Worm (Caenorhabditis elegans): Measurements from ENCODE around the gene K07B1.4.

The K07B1.4 gene

DNA sequence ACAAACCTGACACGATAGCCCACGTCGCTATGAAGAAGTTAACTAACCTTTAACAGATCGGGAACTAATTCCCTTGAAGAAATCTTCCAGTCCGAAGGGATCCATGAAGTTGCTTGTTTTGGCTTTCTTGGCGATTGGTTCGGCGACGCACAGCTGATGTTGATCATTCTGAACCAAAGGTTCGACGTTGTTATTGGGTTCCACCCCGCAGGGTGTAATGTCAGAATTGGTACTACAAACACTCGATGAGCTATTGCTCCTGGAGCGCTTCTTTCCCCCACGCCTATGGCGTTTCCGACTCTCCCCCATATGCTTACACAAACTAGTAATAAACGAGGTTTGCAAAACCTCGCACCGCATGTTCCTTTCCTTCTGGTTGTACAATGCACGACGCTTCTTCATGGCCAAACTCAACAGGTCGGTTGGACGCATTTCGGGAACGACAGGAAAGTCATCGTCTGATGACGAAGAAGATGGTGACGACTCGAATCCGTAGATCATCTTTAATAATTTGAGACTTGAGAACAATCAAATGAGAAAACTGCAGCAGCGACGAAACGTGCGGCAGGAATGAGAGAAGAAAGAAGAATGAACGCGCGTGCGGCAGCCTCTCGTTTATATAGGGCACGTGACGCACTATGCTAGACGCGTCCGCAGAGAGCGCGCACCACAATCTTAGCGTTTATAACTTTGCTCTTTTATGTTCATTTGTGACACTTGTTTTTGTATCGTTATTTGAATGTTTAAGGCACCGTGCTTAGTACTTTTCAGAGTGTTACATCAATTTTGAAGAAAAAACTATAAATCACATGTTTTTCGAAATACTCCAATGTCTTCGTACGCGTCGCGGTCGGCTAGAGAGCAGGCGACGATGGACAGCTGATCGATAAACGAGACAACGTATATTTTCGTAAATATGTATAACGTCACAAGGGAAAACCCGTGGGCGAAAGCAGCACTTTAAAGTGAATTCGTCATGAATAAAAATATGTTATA lies 15.2 kb downstream of the K07B1.4 start, which contains the start of gene tos-1 (continued):
- peak; percentile 91 for TF ChIP-seq lin-13 (GFP tag; optimal IDR thresholded peaks at IDR 0.05)
- peak; percentile 28 for TF ChIP-seq zip-2 (tag; optimal IDR thresholded peaks at IDR 0.05)
- peak; percentile 96 for TF ChIP-seq nhr-42 (GFP tag; IDR thresholded peaks at IDR 0.05)
- TF ChIP-seq mdl-1 (tag; optimal IDR thresholded peaks at IDR 0.05), result peak; percentile 99
- no peak for TF ChIP-seq skn-1 (tag; optimal IDR thresholded peaks at IDR 0.05)
- peak; percentile 85 for TF ChIP-seq spr-3 (GFP tag; optimal IDR thresholded peaks at IDR 0.05)
- TF ChIP-seq gei-8 (GFP tag; optimal IDR thresholded peaks at IDR 0.05), result peak; percentile 95
- peak; percentile 77; the same call in 1 of the 2 replicates for TF ChIP-seq set-16 (GFP tag; IDR thresholded peaks at IDR 0.05)
- peak; percentile 36; the same call in 1 of the 2 replicates for TF ChIP-seq lim-7 (GFP tag; IDR thresholded peaks at IDR 0.05)
- TF ChIP-seq D1046.2 (GFP tag; IDR thresholded peaks at IDR 0.05), result peak; percentile 90; the same call in 1 of the 2 replicates
- TF ChIP-seq tag-97 (GFP tag; IDR thresholded peaks at IDR 0.05), result no peak
- peak; percentile 60; the same call in 1 of the 2 replicates for TF ChIP-seq dmd-9 (GFP tag; IDR thresholded peaks at IDR 0.05)
- peak; percentile 87 for TF ChIP-seq daf-19 (GFP tag; conservative IDR thresholded peaks at IDR 0.05)
- TF ChIP-seq dmd-6 (GFP tag; IDR thresholded peaks at IDR 0.05), result peak; percentile 99
- TF ChIP-seq zfp-2 (tag; optimal IDR thresholded peaks at IDR 0.05), result peak; percentile 88
- peak; percentile 97 for TF ChIP-seq nhr-102 (tag; optimal IDR thresholded peaks at IDR 0.05)
- TF ChIP-seq lin-1 (GFP tag; IDR thresholded peaks at IDR 0.05), result peak; percentile 74
- peak; percentile 91 for TF ChIP-seq lin-29 (GFP tag; IDR thresholded peaks at IDR 0.05)
- no peak for TF ChIP-seq F26F4.8 (GFP tag; conservative IDR thresholded peaks at IDR 0.05)
- TF ChIP-seq cey-2 (tag; optimal IDR thresholded peaks at IDR 0.05; ENCODE audit: borderline replicate concordance, insufficient read depth), result peak; percentile 43
- peak; percentile 84 for TF ChIP-seq ceh-28 (tag; optimal IDR thresholded peaks at IDR 0.05)
- peak; percentile 92 to 96 for TF ChIP-seq hif-1 (tag; optimal IDR thresholded peaks at IDR 0.05)
- TF ChIP-seq nhr-6 (tag; optimal IDR thresholded peaks at IDR 0.05), result peak; percentile 95
- no peak for TF ChIP-seq egl-43 (GFP tag; IDR thresholded peaks at IDR 0.05)
- peak; percentile 100 for TF ChIP-seq ceh-20 (GFP tag; IDR thresholded peaks at IDR 0.05)
- TF ChIP-seq nhr-76 (tag; optimal IDR thresholded peaks at IDR 0.05), result peak; percentile 65
- TF ChIP-seq ceh-62 (tag; optimal IDR thresholded peaks at IDR 0.05), result no peak
- peak; percentile 46 for TF ChIP-seq lin-39 (tag; optimal IDR thresholded peaks at IDR 0.05)
- TF ChIP-seq ceh-44 (GFP tag; IDR thresholded peaks at IDR 0.05), result no peak
- peak; percentile 98 for TF ChIP-seq mdt-29 (GFP tag; IDR thresholded peaks at IDR 0.05)
- peak; percentile 98 for TF ChIP-seq fkh-10 (GFP tag; optimal IDR thresholded peaks at IDR 0.05)
- peak; percentile 84 for TF ChIP-seq Y75B8A.6 (GFP tag; IDR thresholded peaks at IDR 0.05)
- no peak for TF ChIP-seq ceh-82 (tag; optimal IDR thresholded peaks at IDR 0.05)
- peak; percentile 77; the same call in 1 of the 2 replicates for TF ChIP-seq mxl-2 (GFP tag; conservative IDR thresholded peaks at IDR 0.05)
- no peak for TF ChIP-seq daf-12 (tag; optimal IDR thresholded peaks at IDR 0.05)
- TF ChIP-seq Y105C5A.15 (GFP tag; IDR thresholded peaks at IDR 0.05), result no peak
- TF ChIP-seq F37D6.2 (tag; optimal IDR thresholded peaks at IDR 0.05), result peak; percentile 95
- peak; percentile 80 for TF ChIP-seq ztf-7 (tag; optimal IDR thresholded peaks at IDR 0.05)
- TF ChIP-seq mep-1 (tag; optimal IDR thresholded peaks at IDR 0.05), result peak; percentile 98
- TF ChIP-seq nhr-28 (tag; optimal IDR thresholded peaks at IDR 0.05), result peak; percentile 97
- TF ChIP-seq nhr-77 (tag; optimal IDR thresholded peaks at IDR 0.05), result peak; percentile 96
- peak; percentile 48 to 90; a peak in 1 of 4 replicates for TF ChIP-seq madf-5 (GFP tag; IDR thresholded peaks at IDR 0.05)
- peak; percentile 85 for TF ChIP-seq ces-1 (GFP tag; optimal IDR thresholded peaks at IDR 0.05)
- peak; percentile 78 for TF ChIP-seq mes-2 (tag; optimal IDR thresholded peaks at IDR 0.05; ENCODE audit: poor library complexity, severe bottlenecking)
- TF ChIP-seq Y48G9A.11 (GFP tag; IDR thresholded peaks at IDR 0.05), result peak; percentile 93
- peak; percentile 100 for TF ChIP-seq hlh-30 (tag; optimal IDR thresholded peaks at IDR 0.05; ENCODE audit: insufficient read depth)
- TF ChIP-seq unc-62 (GFP tag; optimal IDR thresholded peaks at IDR 0.05 in 1 of 2), result peak; percentile 37 to 100
- peak; percentile 70 for TF ChIP-seq unc-62 (tag; optimal IDR thresholded peaks at IDR 0.05)
